Fruit fly (Drosophila melanogaster) whole organism, wandering third instar larva: ENCODE measurements around the gene RpS28a.
A peak's percentile ranks its signal among the peaks of the same experiment; 100 is the strongest.

Experiments
- Abd-B ChIP-seq: fragments of >200 bp; optimal IDR thresholded peaks from 2 replicates; lab custom pipeline; 2017; ENCODE audit warnings: missing biosample characterization, missing genetic modification characterization
- CG32264 ChIP-seq: fragments of 200-800 bp; sonication (Bioruptor generic); optimal IDR thresholded peaks from 2 replicates; lab custom pipeline; 2016; ENCODE audit warnings: missing biosample characterization, missing genetic modification characterization
- CG9705 ChIP-seq: fragments of 200-800 bp; sonication (Bioruptor generic); optimal IDR thresholded peaks from 2 replicates; lab custom pipeline; 2018; ENCODE audit warnings: missing biosample characterization, mild to moderate bottlenecking, missing genetic modification characterization
- Dfd ChIP-seq: fragments of >200 bp; optimal IDR thresholded peaks from 2 replicates; lab custom pipeline; 2017; ENCODE audit warnings: missing biosample characterization, missing genetic modification characterization
- Dif ChIP-seq: fragments of 200-275, 200-300 bp; sonication (Bioruptor generic); optimal IDR thresholded peaks from 2 replicates; lab custom pipeline; 2018; ENCODE audit warnings: missing biosample characterization, missing genetic modification characterization; ENCODE audit not compliant: partially characterized antibody
- GATAd ChIP-seq: sonication (Bioruptor generic); optimal IDR thresholded peaks from 2 replicates; lab custom pipeline; 2016; ENCODE audit warnings: missing biosample characterization, missing genetic modification characterization
- Hnf4 ChIP-seq: fragments of 200-800 bp; sonication (Bioruptor generic); optimal IDR thresholded peaks from 2 replicates; lab custom pipeline; 2016; ENCODE audit warnings: missing biosample characterization, mild to moderate bottlenecking, missing genetic modification characterization
- Hr78 ChIP-seq: fragments of >200 bp; optimal IDR thresholded peaks from 2 replicates; lab custom pipeline; 2017; ENCODE audit warnings: missing biosample characterization, missing genetic modification characterization
- Hr83 ChIP-seq: fragments of 200-300 bp; sonication (Bioruptor generic); optimal IDR thresholded peaks from 2 replicates; lab custom pipeline; 2016; ENCODE audit warnings: missing biosample characterization, mild to moderate bottlenecking, missing genetic modification characterization, moderate library complexity; ENCODE audit not compliant: poor library complexity, severe bottlenecking
- Jra ChIP-seq: sonication (Bioruptor generic); optimal IDR thresholded peaks from 2 replicates; lab custom pipeline; 2016; ENCODE audit warnings: missing biosample characterization, missing genetic modification characterization
- Myc ChIP-seq: fragments of >200 bp; optimal IDR thresholded peaks from 2 replicates; lab custom pipeline; 2017
- OdsH ChIP-seq: fragments of 200-800 bp; sonication (Bioruptor generic); optimal IDR thresholded peaks from 2 replicates; lab custom pipeline; 2016; ENCODE audit warnings: missing biosample characterization, mild to moderate bottlenecking, missing genetic modification characterization
- Rel ChIP-seq, 2 experiments: fragments of 200-800 bp; sonication (Bioruptor generic) in 1 of 2; optimal IDR thresholded peaks; 2 replicates in 1 of 2; 3 replicates in 1 of 2; lab custom pipeline; 2016 to 2019; ENCODE audit warnings: mild to moderate bottlenecking in 2 of 2, missing biosample characterization in 2 of 2, missing genetic modification characterization in 2 of 2, moderate library complexity in 1 of 2
- Sp1 ChIP-seq: fragments of 200-800 bp; sonication (Bioruptor generic); optimal IDR thresholded peaks from 3 replicates; lab custom pipeline; 2019; ENCODE audit warnings: missing biosample characterization, mild to moderate bottlenecking, missing genetic modification characterization, moderate library complexity
- Vsx2 ChIP-seq: fragments of 200-300, 225-300 bp; sonication (Bioruptor generic); optimal IDR thresholded peaks from 2 replicates; lab custom pipeline; 2018; ENCODE audit warnings: missing biosample characterization, missing genetic modification characterization; ENCODE audit not compliant: partially characterized antibody
- br ChIP-seq: fragments of 200-800 bp; sonication (Bioruptor generic); optimal IDR thresholded peaks from 2 replicates; lab custom pipeline; 2016; ENCODE audit warnings: missing biosample characterization, missing genetic modification characterization
- brk ChIP-seq: fragments of 200-800 bp; sonication (Bioruptor generic); optimal IDR thresholded peaks from 2 replicates; lab custom pipeline; 2016; ENCODE audit warnings: missing biosample characterization, mild to moderate bottlenecking, missing genetic modification characterization
- dl ChIP-seq, 2 experiments: fragments of 175-275, 200-275 bp in 1 of 2; fragments of 200-275 bp in 1 of 2; sonication (Bioruptor generic); optimal IDR thresholded peaks; lab custom pipeline; 2018; ENCODE audit warnings: mild to moderate bottlenecking in 2 of 2, missing biosample characterization in 2 of 2, missing genetic modification characterization in 2 of 2, moderate library complexity in 2 of 2; ENCODE audit not compliant: partially characterized antibody in 2 of 2, insufficient read depth in 1 of 2
- ey ChIP-seq: fragments of 200-800 bp; sonication (Bioruptor generic); optimal IDR thresholded peaks from 2 replicates; lab custom pipeline; 2016; ENCODE audit warnings: missing biosample characterization, missing genetic modification characterization
- foxo ChIP-seq, 2 experiments: fragments of 200-800 bp; sonication (Bioruptor generic); optimal IDR thresholded peaks; 2 replicates in 1 of 2; 3 replicates in 1 of 2; lab custom pipeline; 2016 to 2017; ENCODE audit warnings: missing biosample characterization in 2 of 2, missing genetic modification characterization in 2 of 2
- fru ChIP-seq: fragments of 200-800 bp; sonication (Bioruptor generic); optimal IDR thresholded peaks from 3 replicates; lab custom pipeline; 2016; ENCODE audit warnings: missing biosample characterization, mild to moderate bottlenecking, missing genetic modification characterization
- h ChIP-seq: fragments of 200-800 bp; sonication (Bioruptor generic); optimal IDR thresholded peaks from 3 replicates; lab custom pipeline; 2016; ENCODE audit warnings: missing biosample characterization, mild to moderate bottlenecking, missing genetic modification characterization
- jim ChIP-seq: fragments of 175-275, 200-325 bp; sonication (Bioruptor generic); optimal IDR thresholded peaks from 2 replicates; lab custom pipeline; 2016; ENCODE audit warnings: missing biosample characterization, mild to moderate bottlenecking, missing genetic modification characterization
- lola ChIP-seq: fragments of >200 bp; optimal IDR thresholded peaks from 2 replicates; lab custom pipeline; 2017; ENCODE audit warnings: missing biosample characterization, missing genetic modification characterization
- psq ChIP-seq: fragments of 200-800 bp; sonication (Bioruptor generic); optimal IDR thresholded peaks from 3 replicates; lab custom pipeline; 2017; ENCODE audit warnings: missing biosample characterization, mild to moderate bottlenecking, missing genetic modification characterization, moderate library complexity
- rgr ChIP-seq: fragments of 200-800 bp; sonication (Bioruptor generic); optimal IDR thresholded peaks from 3 replicates; lab custom pipeline; 2016; ENCODE audit warnings: missing biosample characterization, mild to moderate bottlenecking, missing genetic modification characterization
- sage ChIP-seq: fragments of 200-800 bp; sonication (Bioruptor generic); optimal IDR thresholded peaks from 2 replicates; lab custom pipeline; 2016; ENCODE audit warnings: missing biosample characterization, mild to moderate bottlenecking, missing genetic modification characterization
- tai ChIP-seq: sonication (Bioruptor generic); optimal IDR thresholded peaks from 2 replicates; lab custom pipeline; 2016; ENCODE audit warnings: missing biosample characterization, missing genetic modification characterization
- usp ChIP-seq: fragments of >200 bp; optimal IDR thresholded peaks from 2 replicates; lab custom pipeline; 2017; ENCODE audit warnings: missing biosample characterization, missing genetic modification characterization

Gene RpS28a

dm6 chr3R:30021559-30022451 is 643 bp downstream of the RpS28a start, which contains the start of gene Mgat2:
Gene Mgat2 (minus strand): TSS chr3R:30022221.
- TF ChIP-seq Myc (lab: Kevin White, UChicago) (no peak), Sp1 (peak; percentile 57), CG32264 (GFP tag; lab: Kevin White, UChicago) (no peak), Rel (GFP tag; optimal IDR thresholded peaks at IDR 0.05; lab: Kevin White, UChicago) (no peak), Rel (tag; optimal IDR thresholded peaks at IDR 0.05; lab: Kevin White, UChicago) (peak; percentile 70), br (GFP tag; lab: Kevin White, UChicago) (peak; percentile 19), fru (GFP tag; lab: Kevin White, UChicago) (no peak), Dfd (GFP tag; lab: Kevin White, UChicago) (no peak), Vsx2 (peak; percentile 26), psq (GFP tag; lab: Kevin White, UChicago) (peak; percentile 11), Dif (GFP tag; lab: Kevin White, UChicago) (peak; percentile 81), lola (GFP tag; lab: Kevin White, UChicago) (no peak), Jra (peak; percentile 59), brk (no peak), dl (GFP tag; optimal IDR thresholded peaks at IDR 0.05; lab: Kevin White, UChicago; ENCODE audit: insufficient read depth in 1 of 2, partially characterized antibody in 2 of 2) (peak in 1 of 2 experiments; percentile 41)

dm6 chr3R:30021009-30021408 is 1.4 kb downstream of the RpS28a start:
- no peak for TF ChIP-seq Hr78 (GFP tag; lab: Kevin White, UChicago)
- no peak for TF ChIP-seq Myc (lab: Kevin White, UChicago)
- peak; percentile 33 for TF ChIP-seq rgr (GFP tag; lab: Kevin White, UChicago)
- TF ChIP-seq foxo (GFP tag; optimal IDR thresholded peaks at IDR 0.05; lab: Kevin White, UChicago), result peak in 1 of 2 experiments; percentile 12
- peak; percentile 20 for TF ChIP-seq ey
- TF ChIP-seq Vsx2, result no peak
- no peak for TF ChIP-seq OdsH (GFP tag; lab: Kevin White, UChicago)
- no peak for TF ChIP-seq jim (GFP tag; lab: Kevin White, UChicago)
- TF ChIP-seq fru (GFP tag; lab: Kevin White, UChicago), result peak; percentile 22
- TF ChIP-seq Abd-B (GFP tag; lab: Kevin White, UChicago), result no peak
- no peak for TF ChIP-seq sage (GFP tag; lab: Kevin White, UChicago)
- peak; percentile 38 for TF ChIP-seq h (GFP tag; lab: Kevin White, UChicago)
- peak; percentile 14 for TF ChIP-seq psq (GFP tag; lab: Kevin White, UChicago)
- TF ChIP-seq lola (GFP tag; lab: Kevin White, UChicago), result no peak
- peak; percentile 7 for TF ChIP-seq Sp1
- no peak for TF ChIP-seq tai (GFP tag; lab: Kevin White, UChicago)
- TF ChIP-seq, all 38 proteins: peak for 7

- TF ChIP-seq Myc (lab: Kevin White, UChicago) (peak; percentile 1), rgr (GFP tag; lab: Kevin White, UChicago) (peak; percentile 56), h (GFP tag; lab: Kevin White, UChicago) (peak; percentile 51), foxo (GFP tag; optimal IDR thresholded peaks at IDR 0.05; lab: Kevin White, UChicago) (peak in 1 of 2 experiments; percentile 52), Hr78 (GFP tag; lab: Kevin White, UChicago) (no peak), usp (GFP tag; lab: Kevin White, UChicago) (no peak), Rel (GFP tag; optimal IDR thresholded peaks at IDR 0.05; lab: Kevin White, UChicago) (no peak), Rel (tag; optimal IDR thresholded peaks at IDR 0.05; lab: Kevin White, UChicago) (peak; percentile 70), ey (peak; percentile 3), fru (GFP tag; lab: Kevin White, UChicago) (peak; percentile 56), Jra (peak; percentile 53), Hr83 (GFP tag; lab: Kevin White, UChicago) (no peak), CG9705 (peak; percentile 37), OdsH (GFP tag; lab: Kevin White, UChicago) (peak; percentile 19), Dif (GFP tag; lab: Kevin White, UChicago) (peak; percentile 54), sage (GFP tag; lab: Kevin White, UChicago) (no peak), GATAd (GFP tag; lab: Kevin White, UChicago) (peak; percentile 82), Hnf4 (GFP tag; lab: Kevin White, UChicago) (peak; percentile 58), Vsx2 (peak; percentile 61), br (GFP tag; lab: Kevin White, UChicago) (peak; percentile 4), Sp1 (peak; percentile 63)
Measured at dm6 chr3R:30014977-30015514, 7.4 kb downstream of the RpS28a start, which contains the start of gene CG7920. Gene CG7920 (minus strand): TSS chr3R:30015284.
